Worm (Caenorhabditis elegans) whole organism, L1 larva: ENCODE data around the gene T08G3.13.

Source experiments
- C34B4.2 ChIP-seq: sonication (generic microtip); optimal IDR thresholded peaks from 2 replicates; lab custom pipeline; 2017; ENCODE audit warnings: mild to moderate bottlenecking, missing genetic modification characterization, missing compliant biosample characterization
- Y116A8C.19 ChIP-seq: sonication (generic microtip); optimal IDR thresholded peaks from 2 replicates; lab custom pipeline; 2016; ENCODE audit warnings: missing compliant biosample characterization, missing genetic modification characterization, borderline replicate concordance
- alr-1 ChIP-seq: fragments of 200-800 bp; sonication (Bioruptor generic); optimal IDR thresholded peaks from 2 replicates; lab custom pipeline; 2018; ENCODE audit warnings: borderline replicate concordance, mild to moderate bottlenecking, missing genetic modification characterization, missing compliant biosample characterization
- ama-1 ChIP-seq: fragments of 150-350 bp; optimal IDR thresholded peaks from 2 replicates; lab custom pipeline; 2014
- ceh-82 ChIP-seq, 3 experiments: fragments of 150-350 bp in 1 of 3; sonication (generic microtip) in 2 of 3; optimal IDR thresholded peaks; 2 replicates each; lab custom pipeline; 2014 to 2017; ENCODE audit warnings: missing biosample characterization in 3 of 3, missing genetic modification characterization in 3 of 3
- ceh-90 ChIP-seq: sonication (generic microtip); optimal IDR thresholded peaks from 2 replicates; lab custom pipeline; 2016; ENCODE audit warnings: missing genetic modification characterization, missing compliant biosample characterization
- dpl-1 ChIP-seq, 3 experiments: fragments of 150-350 bp in 2 of 3; sonication (generic microtip) in 1 of 3; optimal IDR thresholded peaks; 2 replicates each; lab custom pipeline; 2014 to 2017; ENCODE audit warnings: missing biosample characterization in 3 of 3, missing genetic modification characterization in 3 of 3, missing genetic modification reagents in 3 of 3
- efl-1 ChIP-seq, 4 experiments: fragments of 150-350 bp; optimal IDR thresholded peaks in 3 of 4; peaks in 1 of 4; 1 replicate in 1 of 4; 2 replicates in 3 of 4; lab custom pipeline; 2014; ENCODE audit warnings: missing biosample characterization in 2 of 4, missing genetic modification characterization in 2 of 4, missing genetic modification reagents in 2 of 4
- efl-3 ChIP-seq: fragments of 200-800 bp; sonication (Bioruptor generic); optimal IDR thresholded peaks from 2 replicates; lab custom pipeline; 2018; ENCODE audit warnings: mild to moderate bottlenecking, missing genetic modification characterization, missing compliant biosample characterization
- egl-27 ChIP-seq, 2 experiments: fragments of 150-350 bp in 1 of 2; sonication (generic microtip); optimal IDR thresholded peaks; 3 replicates each; lab custom pipeline; 2017 to 2018; ENCODE audit warnings: missing biosample characterization in 2 of 2, missing genetic modification characterization in 2 of 2, missing genetic modification reagents in 2 of 2
- elt-3 ChIP-seq, 6 experiments: fragments of 150-350 bp in 1 of 6; sonication (generic microtip); optimal IDR thresholded peaks; 2 replicates each; lab custom pipeline; 2017 to 2018; ENCODE audit warnings: missing biosample characterization in 6 of 6, missing genetic modification characterization in 6 of 6, inconsistent platforms in 1 of 6
- ets-5 ChIP-seq: fragments of 200-800 bp; sonication (Bioruptor generic); IDR thresholded peaks from 2 replicates; pipeline ENCODE4 v1.3.6; 2022; ENCODE audit warnings: missing genetic modification characterization, missing compliant biosample characterization
- hpl-2 ChIP-seq: fragments of 150-350 bp; optimal IDR thresholded peaks from 2 replicates; lab custom pipeline; 2014; ENCODE audit warnings: missing biosample characterization, missing genetic modification reagents, missing genetic modification characterization
- jun-1 ChIP-seq: fragments of 150-350 bp; optimal IDR thresholded peaks from 2 replicates; lab custom pipeline; 2014; ENCODE audit warnings: missing biosample characterization, missing genetic modification reagents, missing genetic modification characterization
- lin-13 ChIP-seq: fragments of 150-350 bp; optimal IDR thresholded peaks from 2 replicates; lab custom pipeline; 2014; ENCODE audit warnings: missing biosample characterization, missing genetic modification reagents, missing genetic modification characterization
- lir-3 ChIP-seq: sonication (generic microtip); optimal IDR thresholded peaks from 2 replicates; lab custom pipeline; 2016; ENCODE audit warnings: mild to moderate bottlenecking, missing genetic modification characterization, moderate library complexity, missing compliant biosample characterization; ENCODE audit not compliant: poor library complexity
- mdl-1 ChIP-seq, 2 experiments: fragments of 150-350 bp; optimal IDR thresholded peaks; 2 replicates each; lab custom pipeline; 2014 to 2017; ENCODE audit warnings: missing biosample characterization in 2 of 2, missing genetic modification characterization in 2 of 2, inconsistent platforms in 1 of 2
- mep-1 ChIP-seq: fragments of 150-350 bp; optimal IDR thresholded peaks from 2 replicates; lab custom pipeline; 2014; ENCODE audit warnings: missing biosample characterization, missing genetic modification characterization
- nhr-11 ChIP-seq: fragments of 150-350 bp; optimal IDR thresholded peaks from 2 replicates; lab custom pipeline; 2014; ENCODE audit warnings: missing biosample characterization, missing genetic modification characterization
- nhr-12 ChIP-seq: sonication (generic microtip); optimal IDR thresholded peaks from 2 replicates; lab custom pipeline; 2017; ENCODE audit warnings: missing biosample characterization, missing genetic modification characterization
- nhr-19 ChIP-seq: fragments of 200-800 bp; sonication (Bioruptor generic); conservative IDR thresholded peaks from 2 replicates; pipeline ENCODE4 v1.3.6; 2022; ENCODE audit warnings: missing genetic modification characterization, missing compliant biosample characterization
- nhr-20 ChIP-seq: sonication (generic microtip); optimal IDR thresholded peaks from 2 replicates; lab custom pipeline; 2016; ENCODE audit warnings: mild to moderate bottlenecking, missing genetic modification characterization, missing compliant biosample characterization
- nhr-28 ChIP-seq: fragments of 150-350 bp; optimal IDR thresholded peaks from 2 replicates; lab custom pipeline; 2014; ENCODE audit warnings: missing biosample characterization, missing genetic modification characterization
- nhr-71 ChIP-seq: sonication (generic microtip); optimal IDR thresholded peaks from 2 replicates; lab custom pipeline; 2016; ENCODE audit warnings: mild to moderate bottlenecking, missing genetic modification characterization, moderate library complexity, missing compliant biosample characterization
- nhr-76 ChIP-seq: sonication (generic microtip); optimal IDR thresholded peaks from 2 replicates; lab custom pipeline; 2017; ENCODE audit warnings: missing biosample characterization, missing genetic modification characterization
- nhr-77 ChIP-seq: fragments of 150-350 bp; optimal IDR thresholded peaks from 2 replicates; lab custom pipeline; 2014; ENCODE audit warnings: missing biosample characterization, missing genetic modification characterization
- nhr-90 ChIP-seq: sonication (generic microtip); optimal IDR thresholded peaks from 2 replicates; lab custom pipeline; 2016; ENCODE audit warnings: mild to moderate bottlenecking, missing genetic modification characterization, missing compliant biosample characterization; ENCODE audit not compliant: poor library complexity
- pag-3 ChIP-seq: sonication (generic microtip); optimal IDR thresholded peaks from 2 replicates; lab custom pipeline; 2017; ENCODE audit warnings: missing genetic modification characterization, mild to moderate bottlenecking, missing compliant biosample characterization, antibody characterized with exemption, borderline replicate concordance; ENCODE audit not compliant: insufficient read depth
- pax-3 ChIP-seq: fragments of 200-800 bp; sonication (Bioruptor generic); optimal IDR thresholded peaks from 2 replicates; lab custom pipeline; 2018; ENCODE audit warnings: mild to moderate bottlenecking, missing genetic modification characterization, moderate library complexity, missing compliant biosample characterization
- rnt-1 ChIP-seq: sonication (generic microtip); optimal IDR thresholded peaks from 2 replicates; lab custom pipeline; 2016; ENCODE audit warnings: mild to moderate bottlenecking, missing genetic modification characterization, moderate library complexity, missing compliant biosample characterization
- skn-1 ChIP-seq: fragments of 150-350 bp; optimal IDR thresholded peaks from 2 replicates; lab custom pipeline; 2014; ENCODE audit warnings: missing biosample characterization, missing genetic modification characterization
- sup-37 ChIP-seq: fragments of 200-800 bp; sonication (Bioruptor generic); optimal IDR thresholded peaks from 2 replicates; lab custom pipeline; 2018; ENCODE audit warnings: mild to moderate bottlenecking, missing genetic modification characterization, missing compliant biosample characterization
- swsn-7 ChIP-seq: sonication (generic microtip); optimal IDR thresholded peaks from 2 replicates; lab custom pipeline; 2016; ENCODE audit warnings: missing genetic modification characterization, missing compliant biosample characterization
- unc-86 ChIP-seq: sonication (generic microtip); optimal IDR thresholded peaks from 2 replicates; lab custom pipeline; 2016; ENCODE audit warnings: missing genetic modification characterization, missing compliant biosample characterization
- unc-98 ChIP-seq: fragments of 200-800 bp; sonication (Bioruptor generic); IDR thresholded peaks from 2 replicates; pipeline ENCODE4 v1.3.6; 2022; ENCODE audit warnings: missing genetic modification characterization, missing compliant biosample characterization
- zip-4 ChIP-seq: fragments of 200-800 bp; sonication (Bioruptor generic); optimal IDR thresholded peaks from 2 replicates; lab custom pipeline; 2018; ENCODE audit warnings: mild to moderate bottlenecking, missing genetic modification characterization, moderate library complexity, missing compliant biosample characterization

Gene T08G3.13

DNA sequence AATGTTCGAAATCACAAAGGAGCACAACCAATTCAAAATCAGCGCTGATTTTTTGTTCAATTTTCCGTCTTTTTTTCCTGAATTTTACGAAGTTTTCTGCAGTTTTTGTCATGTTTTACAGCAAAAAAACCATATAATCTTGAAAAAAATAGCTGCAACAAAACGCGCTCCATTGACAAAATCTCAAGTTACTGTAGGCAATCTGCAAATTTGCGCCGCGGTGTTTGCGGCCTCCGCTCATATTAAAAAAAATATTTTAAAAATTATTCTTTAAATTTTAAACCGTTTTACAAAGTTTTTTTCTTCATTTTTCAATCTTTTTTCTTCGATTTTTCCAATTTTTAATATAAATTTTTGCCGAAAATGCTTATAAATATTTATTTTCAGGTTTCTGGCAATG lies 42.5 kb upstream of the T08G3.13 start:
- TF ChIP-seq efl-1 (optimal IDR thresholded peaks at IDR 0.05; lab: Kevin White, UChicago): peak in 1 of 2 experiments; percentile 85
- no peak for TF ChIP-seq efl-1 (GFP tag; optimal IDR thresholded peaks at IDR 0.05 in 1 of 2; lab: Kevin White, UChicago)
- no peak for TF ChIP-seq swsn-7 (tag; lab: Kevin White, UChicago)

DNA sequence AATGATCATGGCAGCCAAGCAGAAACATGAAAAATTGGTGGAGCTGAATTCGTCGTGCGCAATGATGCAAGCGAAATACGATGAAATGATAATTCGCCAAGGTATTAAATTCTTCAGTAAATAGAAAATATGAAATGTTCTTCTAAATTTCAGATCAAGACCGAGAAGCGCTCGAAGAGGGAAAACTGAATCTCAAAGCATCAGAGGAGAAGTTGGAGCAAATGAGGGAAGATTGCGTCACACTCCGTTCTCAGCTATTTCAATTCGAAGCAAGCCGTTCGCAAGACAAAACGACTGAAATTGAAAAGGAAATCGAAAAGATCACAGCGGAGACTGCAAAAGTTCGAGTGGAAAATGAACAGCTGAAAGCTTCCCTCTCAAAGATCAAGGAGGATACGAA lies 41.5 kb upstream of the T08G3.13 start:
- TF ChIP-seq C34B4.2 (tag; lab: Kevin White, UChicago): no peak
- TF ChIP-seq ama-1 (lab: Kevin White, UChicago): no peak
- no peak for TF ChIP-seq pag-3
- no peak for TF ChIP-seq nhr-76 (tag; lab: Kevin White, UChicago)
- TF ChIP-seq swsn-7 (tag; lab: Kevin White, UChicago): no peak
- TF ChIP-seq lir-3 (tag; lab: Kevin White, UChicago): no peak
- TF ChIP-seq nhr-19 (GFP tag; lab: Robert Waterston, UW): no peak
- no peak for TF ChIP-seq unc-86 (tag; lab: Kevin White, UChicago)
- no peak for TF ChIP-seq elt-3 (tag; optimal IDR thresholded peaks at IDR 0.05; lab: Kevin White, UChicago)
- no peak for TF ChIP-seq lin-13 (GFP tag; lab: Kevin White, UChicago)
- no peak for TF ChIP-seq rnt-1
- TF ChIP-seq, all 84 proteins: peak for 0

ce11 chrV:16407663-16408062 lies 40.2 kb upstream of the T08G3.13 start, which contains the start of gene F26D2.3:
TSS of gene F26D2.3 (plus strand) at chrV:16407963.
- no peak for TF ChIP-seq nhr-11
- no peak for TF ChIP-seq pax-3
- TF ChIP-seq nhr-28: no peak
- TF ChIP-seq alr-1 (tag; lab: Kevin White, UChicago): no peak
- TF ChIP-seq, all 84 proteins: peak for 0

ce11 chrV:16410521-16410920 lies 37.3 kb upstream of the T08G3.13 start, which contains the start of gene srh-145:
TSS of gene srh-145 (plus strand) at chrV:16410713.
- TF ChIP-seq nhr-71 (tag; lab: Kevin White, UChicago) (no peak), dpl-1 (GFP tag; optimal IDR thresholded peaks at IDR 0.05; lab: Kevin White, UChicago) (no peak), unc-86 (tag; lab: Kevin White, UChicago) (no peak), sup-37 (no peak), hpl-2 (no peak), jun-1 (tag; lab: Kevin White, UChicago) (no peak), Y116A8C.19 (tag; lab: Kevin White, UChicago) (no peak), ama-1 (lab: Kevin White, UChicago) (no peak), nhr-76 (tag; lab: Kevin White, UChicago) (no peak), efl-3 (GFP tag; lab: Kevin White, UChicago) (no peak)

- no peak for TF ChIP-seq nhr-77 (tag; lab: Kevin White, UChicago)
- no peak for TF ChIP-seq nhr-20 (tag; lab: Kevin White, UChicago)
- no peak for TF ChIP-seq nhr-12 (tag; lab: Kevin White, UChicago)
- TF ChIP-seq elt-3 (tag; optimal IDR thresholded peaks at IDR 0.05; lab: Kevin White, UChicago): no peak
- TF ChIP-seq nhr-90 (tag; lab: Kevin White, UChicago): no peak
- no peak for TF ChIP-seq mep-1 (tag; lab: Kevin White, UChicago)
- TF ChIP-seq pax-3: no peak
- no peak for TF ChIP-seq C34B4.2 (tag; lab: Kevin White, UChicago)
- TF ChIP-seq egl-27 (tag; optimal IDR thresholded peaks at IDR 0.05; lab: Kevin White, UChicago): no peak
- no peak for TF ChIP-seq ceh-82 (tag; optimal IDR thresholded peaks at IDR 0.05; lab: Kevin White, UChicago)
- no peak for TF ChIP-seq nhr-71 (tag; lab: Kevin White, UChicago)
- no peak for TF ChIP-seq rnt-1
- no peak for TF ChIP-seq skn-1 (tag; lab: Kevin White, UChicago)
- TF ChIP-seq zip-4 (GFP tag; lab: Kevin White, UChicago): no peak
- TF ChIP-seq ets-5 (GFP tag; lab: Robert Waterston, UW): no peak
- no peak for TF ChIP-seq mdl-1 (tag; optimal IDR thresholded peaks at IDR 0.05; lab: Kevin White, UChicago)
- no peak for TF ChIP-seq unc-98 (GFP tag; lab: Robert Waterston, UW)
- no peak for TF ChIP-seq ceh-90 (tag; lab: Kevin White, UChicago)
These were observed 30.8 kb upstream of the T08G3.13 start, which contains the start of gene str-55 for ce11 chrV:16417014-16417413. TSS of gene str-55 (minus strand) at chrV:16417114.
